Fruit fly (Drosophila melanogaster) whole organism: ENCODE measurements around the gene CG15353.

Source experiments
- CG8478 ChIP-seq: fragments of >200 bp; optimal IDR thresholded peaks from 2 replicates; lab custom pipeline; 2018; ENCODE audit warnings: inconsistent platforms
- Dll ChIP-seq: fragments of >200 bp; optimal IDR thresholded peaks from 2 replicates; lab custom pipeline; 2017
- pan ChIP-seq: fragments of >200 bp; optimal IDR thresholded peaks from 2 replicates; lab custom pipeline; 2017
- psq ChIP-seq: fragments of >200 bp; optimal IDR thresholded peaks from 2 replicates; lab custom pipeline; 2017

DNA sequence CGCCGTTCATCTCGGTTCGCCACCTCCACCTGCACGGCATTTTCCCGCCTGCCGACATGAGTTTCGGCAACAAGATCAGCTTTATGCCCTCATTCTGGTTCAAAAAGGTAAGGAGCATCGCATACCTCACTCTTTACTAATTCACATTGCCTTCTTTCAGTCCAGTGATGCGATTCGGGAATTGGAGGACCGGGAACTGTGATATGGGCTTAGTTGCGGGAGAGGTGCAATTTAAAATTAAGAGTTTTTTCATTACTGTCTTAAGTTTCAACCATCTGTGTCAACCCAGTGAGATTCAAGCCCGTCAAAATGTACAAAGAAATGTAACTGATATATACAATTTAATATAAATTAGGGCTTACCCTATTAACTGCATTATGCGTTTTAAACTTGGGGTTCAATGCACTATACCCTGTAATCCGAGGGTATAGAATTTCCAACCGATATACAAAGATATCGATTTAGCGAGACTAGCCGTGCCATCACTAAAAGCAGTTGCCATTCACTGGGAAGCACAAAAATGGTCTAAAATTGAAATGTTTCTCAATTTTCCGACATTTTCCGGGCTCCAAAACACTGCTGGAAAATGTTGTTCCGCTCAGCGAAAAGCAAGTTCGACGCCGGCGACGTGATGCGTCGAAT is 25.1 kb downstream of the CG15353 start, which contains the start of gene CG7289:
- TF ChIP-seq pan (lab: Kevin White, UChicago) = no peak
- TF ChIP-seq Dll = no peak
- no peak for TF ChIP-seq CG8478 (lab: Kevin White, UChicago)
- TF ChIP-seq psq (lab: Kevin White, UChicago) = no peak
